Worm (Caenorhabditis elegans) whole organism, mixed stage, embryonic: Measurements from ENCODE around the gene T07E3.2.

Source experiments
- M03D4.4 ChIP-seq: sonication (generic microtip); optimal IDR thresholded peaks from 2 replicates; lab custom pipeline; 2017; ENCODE audit warnings: mild to moderate bottlenecking, missing genetic modification characterization, missing compliant biosample characterization
- bed-3 ChIP-seq: fragments of 200-800 bp; sonication (Bioruptor generic); optimal IDR thresholded peaks from 3 replicates; lab custom pipeline; 2018; ENCODE audit warnings: mild to moderate bottlenecking, missing genetic modification characterization, moderate library complexity, missing compliant biosample characterization
- blmp-1 ChIP-seq: fragments of 150-350 bp; optimal IDR thresholded peaks from 2 replicates; lab custom pipeline; 2014; ENCODE audit warnings: missing biosample characterization, missing genetic modification characterization
- ceh-39 ChIP-seq: fragments of 150-350 bp; optimal IDR thresholded peaks from 2 replicates; lab custom pipeline; 2014; ENCODE audit warnings: missing biosample characterization, missing genetic modification characterization
- ceh-43 ChIP-seq: fragments of 200-800 bp; sonication (Bioruptor generic); optimal IDR thresholded peaks from 2 replicates; lab custom pipeline; 2018; ENCODE audit warnings: mild to moderate bottlenecking, missing genetic modification characterization, moderate library complexity, missing compliant biosample characterization
- ceh-83 ChIP-seq: fragments of 200-800 bp; sonication (Bioruptor generic); optimal IDR thresholded peaks from 2 replicates; lab custom pipeline; 2018; ENCODE audit warnings: mild to moderate bottlenecking, missing genetic modification characterization, missing compliant biosample characterization
- ces-1 ChIP-seq: fragments of 150-350 bp; optimal IDR thresholded peaks from 2 replicates; lab custom pipeline; 2014; ENCODE audit warnings: missing biosample characterization, missing genetic modification reagents, missing genetic modification characterization
- cnd-1 ChIP-seq: fragments of 200-800 bp; sonication (Bioruptor generic); optimal IDR thresholded peaks from 2 replicates; lab custom pipeline; 2018; ENCODE audit warnings: mild to moderate bottlenecking, missing genetic modification characterization, missing compliant biosample characterization
- drap-1 ChIP-seq: fragments of 200-800 bp; sonication (Bioruptor generic); optimal IDR thresholded peaks from 3 replicates; lab custom pipeline; 2018; ENCODE audit warnings: mild to moderate bottlenecking, missing genetic modification characterization, missing compliant biosample characterization
- elt-1 ChIP-seq: sonication (generic microtip); optimal IDR thresholded peaks from 2 replicates; lab custom pipeline; 2017; ENCODE audit warnings: missing genetic modification characterization, mild to moderate bottlenecking, missing compliant biosample characterization, antibody characterized with exemption, moderate library complexity, borderline replicate concordance; ENCODE audit not compliant: insufficient read depth
- elt-3 ChIP-seq: fragments of 150-350 bp; optimal IDR thresholded peaks from 2 replicates; lab custom pipeline; 2014; ENCODE audit warnings: missing biosample characterization, missing genetic modification characterization
- flh-1 ChIP-seq: fragments of 200-800 bp; sonication (Bioruptor generic); optimal IDR thresholded peaks from 2 replicates; lab custom pipeline; 2018; ENCODE audit warnings: mild to moderate bottlenecking, missing genetic modification characterization, moderate library complexity, missing compliant biosample characterization
- ham-2 ChIP-seq: fragments of 200-800 bp; sonication (Bioruptor generic); optimal IDR thresholded peaks from 2 replicates; lab custom pipeline; 2018; ENCODE audit warnings: mild to moderate bottlenecking, missing genetic modification characterization, missing compliant biosample characterization
- hlh-1 ChIP-seq: fragments of 150-350 bp; optimal IDR thresholded peaks from 2 replicates; lab custom pipeline; 2014; ENCODE audit warnings: missing biosample characterization, missing genetic modification reagents, missing genetic modification characterization
- lin-13 ChIP-seq: fragments of 150-350 bp; optimal IDR thresholded peaks from 2 replicates; lab custom pipeline; 2014; ENCODE audit warnings: missing biosample characterization, missing genetic modification characterization
- lin-32 ChIP-seq: fragments of 200-800 bp; sonication (Bioruptor generic); optimal IDR thresholded peaks from 2 replicates; lab custom pipeline; 2018; ENCODE audit warnings: mild to moderate bottlenecking, missing genetic modification characterization, missing compliant biosample characterization
- lsy-2 ChIP-seq: fragments of 150-350 bp; optimal IDR thresholded peaks from 2 replicates; lab custom pipeline; 2014; ENCODE audit warnings: missing biosample characterization, missing genetic modification characterization
- mab-5 ChIP-seq: fragments of 150-350 bp; optimal IDR thresholded peaks from 2 replicates; lab custom pipeline; 2014; ENCODE audit warnings: missing biosample characterization, missing genetic modification characterization
- mep-1 ChIP-seq: fragments of 150-350 bp; optimal IDR thresholded peaks from 2 replicates; lab custom pipeline; 2017; ENCODE audit warnings: missing biosample characterization, missing genetic modification reagents, missing genetic modification characterization, inconsistent platforms
- mls-2 ChIP-seq: sonication (generic microtip); optimal IDR thresholded peaks from 2 replicates; lab custom pipeline; 2016; ENCODE audit warnings: mild to moderate bottlenecking, missing genetic modification characterization, moderate library complexity, missing compliant biosample characterization
- nhr-12 ChIP-seq: fragments of 150-350 bp; optimal IDR thresholded peaks from 2 replicates; lab custom pipeline; 2014; ENCODE audit warnings: missing biosample characterization, missing genetic modification characterization
- nhr-2 ChIP-seq: fragments of 150-350 bp; optimal IDR thresholded peaks from 2 replicates; lab custom pipeline; 2014; ENCODE audit warnings: missing biosample characterization, missing genetic modification characterization
- nhr-237 ChIP-seq: fragments of 150-350 bp; optimal IDR thresholded peaks from 2 replicates; lab custom pipeline; 2014; ENCODE audit warnings: missing biosample characterization, missing genetic modification characterization
- nhr-28 ChIP-seq: fragments of 150-350 bp; optimal IDR thresholded peaks from 2 replicates; lab custom pipeline; 2014; ENCODE audit warnings: missing biosample characterization, missing genetic modification characterization
- nhr-76 ChIP-seq: sonication (generic microtip); optimal IDR thresholded peaks from 2 replicates; lab custom pipeline; 2017; ENCODE audit warnings: missing biosample characterization, missing genetic modification characterization
- pha-4 ChIP-seq: fragments of 150-350 bp; optimal IDR thresholded peaks from 2 replicates; lab custom pipeline; 2018; ENCODE audit warnings: missing biosample characterization, missing genetic modification reagents, missing genetic modification characterization
- sem-2 ChIP-seq: fragments of 200-800 bp; sonication (Bioruptor generic); optimal IDR thresholded peaks from 2 replicates; lab custom pipeline; 2018; ENCODE audit warnings: mild to moderate bottlenecking, missing genetic modification characterization, missing compliant biosample characterization
- snpc-4 ChIP-seq: fragments of 150-350 bp; optimal IDR thresholded peaks from 2 replicates; lab custom pipeline; 2014; ENCODE audit warnings: missing biosample characterization, missing genetic modification characterization
- sptf-1 ChIP-seq: sonication (generic microtip); optimal IDR thresholded peaks from 2 replicates; lab custom pipeline; 2017; ENCODE audit warnings: mild to moderate bottlenecking, missing genetic modification characterization, moderate library complexity, missing compliant biosample characterization
- tbx-8 ChIP-seq: fragments of 200-800 bp; sonication (Bioruptor generic); optimal IDR thresholded peaks from 2 replicates; lab custom pipeline; 2018; ENCODE audit warnings: mild to moderate bottlenecking, missing genetic modification characterization, moderate library complexity, missing compliant biosample characterization
- unc-120 ChIP-seq: sonication (generic microtip); optimal IDR thresholded peaks from 2 replicates; lab custom pipeline; 2017; ENCODE audit warnings: missing genetic modification characterization, missing compliant biosample characterization; ENCODE audit not compliant: poor library complexity, severe bottlenecking
- unc-39 ChIP-seq: fragments of 150-350 bp; optimal IDR thresholded peaks from 2 replicates; lab custom pipeline; 2014; ENCODE audit warnings: missing biosample characterization, missing genetic modification characterization
- unc-62 ChIP-seq: fragments of 150-350 bp; optimal IDR thresholded peaks from 2 replicates; lab custom pipeline; 2014; ENCODE audit warnings: missing biosample characterization, missing genetic modification reagents, missing genetic modification characterization
- zip-8 ChIP-seq: fragments of 150-350 bp; optimal IDR thresholded peaks from 2 replicates; lab custom pipeline; 2014; ENCODE audit warnings: missing biosample characterization, missing genetic modification characterization
- ztf-11 ChIP-seq: fragments of 150-350 bp; optimal IDR thresholded peaks from 2 replicates; lab custom pipeline; 2014; ENCODE audit warnings: missing biosample characterization, missing genetic modification characterization

The T07E3.2 gene

ce11 chrIII:6873724-6874123 lies 32.8 kb upstream of the T07E3.2 start:
- TF ChIP-seq pha-4: no peak
- TF ChIP-seq ceh-43 (GFP tag; lab: Kevin White, UChicago): no peak
- TF ChIP-seq lsy-2: no peak
- TF ChIP-seq nhr-76 (tag; lab: Kevin White, UChicago): no peak
- no peak for TF ChIP-seq nhr-2 (tag; lab: Kevin White, UChicago)
- no peak for TF ChIP-seq mab-5 (tag; lab: Kevin White, UChicago)
- TF ChIP-seq bed-3: no peak
- no peak for TF ChIP-seq tbx-8

ce11 chrIII:6880797-6881196 lies 25.7 kb upstream of the T07E3.2 start, which contains the start of gene K04C2.7:
TSS of gene K04C2.7 (plus strand) at chrIII:6881097.
- TF ChIP-seq blmp-1 (tag; lab: Kevin White, UChicago) (no peak), lin-32 (GFP tag; lab: Kevin White, UChicago) (no peak), nhr-237 (tag; lab: Kevin White, UChicago) (no peak), nhr-2 (tag; lab: Kevin White, UChicago) (no peak), M03D4.4 (tag; lab: Kevin White, UChicago) (no peak), sem-2 (no peak), mab-5 (tag; lab: Kevin White, UChicago) (no peak), ztf-11 (tag; lab: Kevin White, UChicago) (no peak), ham-2 (GFP tag; lab: Kevin White, UChicago) (no peak), snpc-4 (tag; lab: Kevin White, UChicago) (no peak), lsy-2 (no peak), ces-1 (GFP tag; lab: Kevin White, UChicago) (no peak)

ce11 chrIII:6881745-6882144 lies 24.8 kb upstream of the T07E3.2 start:
- TF ChIP-seq unc-120 (tag; lab: Kevin White, UChicago) (no peak), bed-3 (no peak), snpc-4 (tag; lab: Kevin White, UChicago) (no peak), nhr-76 (tag; lab: Kevin White, UChicago) (no peak), lsy-2 (no peak), drap-1 (no peak), sem-2 (no peak), unc-39 (no peak), elt-3 (no peak), lin-13 (tag; lab: Kevin White, UChicago) (no peak), nhr-28 (tag; lab: Kevin White, UChicago) (no peak), unc-62 (GFP tag; lab: Kevin White, UChicago) (no peak), pha-4 (no peak), ham-2 (GFP tag; lab: Kevin White, UChicago) (no peak), mls-2 (tag; lab: Kevin White, UChicago) (no peak)

ce11 chrIII:6884203-6884602 lies 22.3 kb upstream of the T07E3.2 start, which contains the start of gene med-2:
TSS of gene med-2 (plus strand) at chrIII:6884503.
- TF ChIP-seq mep-1 (tag; lab: Kevin White, UChicago): no peak
- TF ChIP-seq unc-39: no peak

- TF ChIP-seq nhr-2 (tag; lab: Kevin White, UChicago) (no peak), elt-3 (no peak), nhr-28 (tag; lab: Kevin White, UChicago) (no peak), bed-3 (no peak), pha-4 (no peak), blmp-1 (tag; lab: Kevin White, UChicago) (no peak), ces-1 (GFP tag; lab: Kevin White, UChicago) (no peak)
Observed at ce11 chrIII:6885889-6886288, 20.6 kb upstream of the T07E3.2 start.

ce11 chrIII:6887574-6887973 lies 18.9 kb upstream of the T07E3.2 start:
- TF ChIP-seq flh-1: peak; percentile 46
- no peak for TF ChIP-seq nhr-12
- no peak for TF ChIP-seq ceh-39 (tag; lab: Kevin White, UChicago)
- peak; percentile 81 for TF ChIP-seq ceh-83 (GFP tag; lab: Kevin White, UChicago)
- TF ChIP-seq lin-32 (GFP tag; lab: Kevin White, UChicago): peak; percentile 60
- TF ChIP-seq nhr-237 (tag; lab: Kevin White, UChicago): no peak
- TF ChIP-seq unc-39: peak; percentile 13
- no peak for TF ChIP-seq nhr-2 (tag; lab: Kevin White, UChicago)
- no peak for TF ChIP-seq nhr-76 (tag; lab: Kevin White, UChicago)
- peak; percentile 81 for TF ChIP-seq M03D4.4 (tag; lab: Kevin White, UChicago)
- peak; percentile 41 for TF ChIP-seq ham-2 (GFP tag; lab: Kevin White, UChicago)
- TF ChIP-seq snpc-4 (tag; lab: Kevin White, UChicago): no peak
- peak; percentile 38 for TF ChIP-seq nhr-28 (tag; lab: Kevin White, UChicago)
- no peak for TF ChIP-seq pha-4
- no peak for TF ChIP-seq zip-8 (tag; lab: Kevin White, UChicago)
- peak; percentile 63 for TF ChIP-seq bed-3
- no peak for TF ChIP-seq blmp-1 (tag; lab: Kevin White, UChicago)
- no peak for TF ChIP-seq unc-62 (GFP tag; lab: Kevin White, UChicago)
- peak; percentile 42 for TF ChIP-seq hlh-1
- peak; percentile 64 for TF ChIP-seq ceh-43 (GFP tag; lab: Kevin White, UChicago)
- TF ChIP-seq lin-13 (tag; lab: Kevin White, UChicago): peak; percentile 16
- TF ChIP-seq lsy-2: peak; percentile 45
- no peak for TF ChIP-seq elt-1
- TF ChIP-seq drap-1: peak; percentile 61
- TF ChIP-seq tbx-8: peak; percentile 46
- peak; percentile 85 for TF ChIP-seq mls-2 (tag; lab: Kevin White, UChicago)
- no peak for TF ChIP-seq mab-5 (tag; lab: Kevin White, UChicago)
- TF ChIP-seq ces-1 (GFP tag; lab: Kevin White, UChicago): peak; percentile 56
- peak; percentile 68 for TF ChIP-seq sem-2
- peak; percentile 87 for TF ChIP-seq sptf-1 (tag; lab: Kevin White, UChicago)
- peak; percentile 80 for TF ChIP-seq unc-120 (tag; lab: Kevin White, UChicago)
- TF ChIP-seq ztf-11 (tag; lab: Kevin White, UChicago): peak; percentile 32
- TF ChIP-seq elt-3: no peak
- TF ChIP-seq cnd-1: peak; percentile 70
